Worm (Caenorhabditis elegans) whole organism, L4 larva: ENCODE measurements around the gene F19G12.1.
A peak's percentile ranks its signal among the peaks of the same experiment; 100 is the strongest.

ENCODE experiments used
- F10B5.3 ChIP-seq: sonication (generic microtip); optimal IDR thresholded peaks from 2 replicates; lab custom pipeline; 2016; ENCODE audit warnings: mild to moderate bottlenecking, missing genetic modification characterization, missing compliant biosample characterization
- T20F7.1 ChIP-seq: fragments of 200-800 bp; sonication (Bioruptor generic); optimal IDR thresholded peaks from 2 replicates; lab custom pipeline; 2018; ENCODE audit warnings: mild to moderate bottlenecking, missing genetic modification characterization, missing compliant biosample characterization
- Y75B8A.6 ChIP-seq: fragments of 200-800 bp; sonication (Bioruptor generic); IDR thresholded peaks from 2 replicates; pipeline ENCODE4 v1.3.6; 2022; ENCODE audit warnings: missing genetic modification reagents, missing genetic modification characterization, missing compliant biosample characterization
- ZK337.2 ChIP-seq: fragments of 200-800 bp; sonication (Bioruptor generic); IDR thresholded peaks from 2 replicates; pipeline ENCODE4 v1.3.6; 2022; ENCODE audit warnings: missing genetic modification reagents, missing genetic modification characterization, missing compliant biosample characterization
- aha-1 ChIP-seq: fragments of 150-350 bp; peaks from one replicate; lab custom pipeline; 2014; ENCODE audit warnings: missing biosample characterization, missing genetic modification characterization
- arid-1 ChIP-seq: fragments of 200-800 bp; sonication (Bioruptor generic); conservative IDR thresholded peaks from 2 replicates; pipeline ENCODE4 v1.3.6; 2022; ENCODE audit warnings: missing genetic modification reagents, missing genetic modification characterization, missing compliant biosample characterization
- cey-2 ChIP-seq: sonication (generic microtip); optimal IDR thresholded peaks from 3 replicates; lab custom pipeline; 2017; ENCODE audit warnings: missing genetic modification characterization, mild to moderate bottlenecking, missing compliant biosample characterization, antibody characterized with exemption, borderline replicate concordance; ENCODE audit not compliant: insufficient read depth
- daf-16 ChIP-seq, 3 experiments: sonication (generic microtip); optimal IDR thresholded peaks; 2 replicates each; lab custom pipeline; 2016 to 2017; ENCODE audit warnings: missing genetic modification characterization in 3 of 3, missing genetic modification reagents in 3 of 3, mild to moderate bottlenecking in 2 of 3, missing compliant biosample characterization in 2 of 3, missing biosample characterization in 1 of 3, moderate library complexity in 1 of 3
- dmd-6 ChIP-seq: fragments of 200-800 bp; sonication (Bioruptor generic); IDR thresholded peaks from 2 replicates; pipeline ENCODE4 v1.3.6; 2022; ENCODE audit warnings: missing genetic modification reagents, missing genetic modification characterization, missing compliant biosample characterization
- hlh-11 ChIP-seq: fragments of 200-800 bp; sonication (Bioruptor generic); optimal IDR thresholded peaks from 2 replicates; lab custom pipeline; 2018; ENCODE audit warnings: mild to moderate bottlenecking, missing genetic modification characterization, missing compliant biosample characterization
- hlh-30 ChIP-seq: sonication (generic microtip); optimal IDR thresholded peaks from 2 replicates; lab custom pipeline; 2017; ENCODE audit warnings: antibody characterized with exemption, mild to moderate bottlenecking, missing genetic modification characterization, missing compliant biosample characterization; ENCODE audit not compliant: insufficient read depth
- mdl-1 ChIP-seq, 2 experiments: fragments of 150-350 bp in 1 of 2; sonication (generic microtip) in 1 of 2; optimal IDR thresholded peaks; 2 replicates each; lab custom pipeline; 2014 to 2017; ENCODE audit warnings: missing biosample characterization in 2 of 2, missing genetic modification characterization in 2 of 2
- mep-1 ChIP-seq: fragments of 150-350 bp; sonication (generic microtip); optimal IDR thresholded peaks from 3 replicates; lab custom pipeline; 2014; ENCODE audit warnings: missing biosample characterization, missing genetic modification characterization
- mxl-2 ChIP-seq: fragments of 200-800 bp; sonication (Bioruptor generic); conservative IDR thresholded peaks from 2 replicates; pipeline ENCODE4 v1.3.6; 2022; ENCODE audit warnings: missing genetic modification reagents, missing genetic modification characterization, missing compliant biosample characterization
- nhr-48 ChIP-seq: sonication (generic microtip); optimal IDR thresholded peaks from 2 replicates; lab custom pipeline; 2016; ENCODE audit warnings: mild to moderate bottlenecking, missing genetic modification characterization, missing compliant biosample characterization
- rbr-2 ChIP-seq: sonication (generic microtip); optimal IDR thresholded peaks from 2 replicates; lab custom pipeline; 2016; ENCODE audit warnings: missing genotype, missing genetic modification characterization, missing compliant biosample characterization
- tra-1 ChIP-seq: fragments of 200-800 bp; sonication (Bioruptor generic); IDR thresholded peaks from 2 replicates; pipeline ENCODE4 v1.3.6; 2022; ENCODE audit warnings: missing genetic modification reagents, missing genetic modification characterization, missing compliant biosample characterization
- unc-130 ChIP-seq: sonication (generic microtip); optimal IDR thresholded peaks from 2 replicates; lab custom pipeline; 2016; ENCODE audit warnings: missing genetic modification reagents, missing genetic modification characterization, missing compliant biosample characterization
- unc-62 ChIP-seq, 3 experiments: fragments of 150-350 bp in 1 of 3; sonication (generic microtip); optimal IDR thresholded peaks in 2 of 3; peaks in 1 of 3; 1 replicate in 1 of 3; 2 replicates in 2 of 3; lab custom pipeline; 2014 to 2017; ENCODE audit warnings: missing biosample characterization in 3 of 3, missing genetic modification characterization in 3 of 3, missing genetic modification reagents in 3 of 3, missing genotype in 1 of 3
- zag-1 ChIP-seq: fragments of 150-350 bp; optimal IDR thresholded peaks from 2 replicates; lab custom pipeline; 2014; ENCODE audit warnings: missing biosample characterization, missing genetic modification characterization
- zip-11 ChIP-seq: fragments of 200-800 bp; sonication (Bioruptor generic); IDR thresholded peaks from 2 replicates; pipeline ENCODE4 v1.3.6; 2022; ENCODE audit warnings: missing genetic modification characterization, missing compliant biosample characterization

F19G12.1 gene

ce11 chrX:1477932-1478331 is 47.1 kb downstream of the F19G12.1 start (continued):
- peak; percentile 92 for TF ChIP-seq tra-1 (GFP tag; lab: Robert Waterston, UW)

- TF ChIP-seq nhr-48 (tag; lab: Kevin White, UChicago) (no peak), hlh-30 (tag; lab: Kevin White, UChicago) (peak; percentile 17)
- TF ChIP-seq, all 104 proteins: peak for 1
These were observed 47.8 kb downstream of the F19G12.1 start for ce11 chrX:1478569-1478968.

- TF ChIP-seq rbr-2: peak; percentile 33
- no peak for TF ChIP-seq unc-130 (GFP tag; lab: Kevin White, UChicago)
- TF ChIP-seq daf-16 (GFP tag; optimal IDR thresholded peaks at IDR 0.05; lab: Kevin White, UChicago): no peak
- peak; percentile 67 for TF ChIP-seq daf-16 (tag; optimal IDR thresholded peaks at IDR 0.05; lab: Kevin White, UChicago)
- TF ChIP-seq aha-1 (tag; lab: Kevin White, UChicago): peak; percentile 83
- peak in 1 of 2 experiments; percentile 58 for TF ChIP-seq unc-62 (GFP tag; optimal IDR thresholded peaks at IDR 0.05 in 1 of 2; lab: Kevin White, UChicago)
- TF ChIP-seq unc-62 (tag; optimal IDR thresholded peaks at IDR 0.05; lab: Kevin White, UChicago): no peak
- no peak for TF ChIP-seq Y75B8A.6 (GFP tag; lab: Robert Waterston, UW)
- TF ChIP-seq mdl-1 (tag; optimal IDR thresholded peaks at IDR 0.05; lab: Kevin White, UChicago): peak in 1 of 2 experiments; percentile 55
These were observed 48.4 kb downstream of the F19G12.1 start, which contains the start of gene acly-1 for ce11 chrX:1479190-1479589. acly-1 (plus strand) TSS chrX:1479542.

- no peak for TF ChIP-seq zip-11
- no peak for TF ChIP-seq daf-16 (GFP tag; optimal IDR thresholded peaks at IDR 0.05; lab: Kevin White, UChicago)
- peak; percentile 40 for TF ChIP-seq daf-16 (tag; optimal IDR thresholded peaks at IDR 0.05; lab: Kevin White, UChicago)
- peak; percentile 36 for TF ChIP-seq aha-1 (tag; lab: Kevin White, UChicago)
- peak; percentile 45; the same call in 1 of the 2 replicates for TF ChIP-seq dmd-6
- no peak for TF ChIP-seq cey-2 (tag; lab: Kevin White, UChicago)
- TF ChIP-seq hlh-30 (tag; lab: Kevin White, UChicago): peak; percentile 71
- TF ChIP-seq T20F7.1 (GFP tag; lab: Kevin White, UChicago): no peak
- peak; percentile 97 for TF ChIP-seq mxl-2 (GFP tag; lab: Robert Waterston, UW)
- TF ChIP-seq ZK337.2 (GFP tag; lab: Robert Waterston, UW): no peak
- TF ChIP-seq hlh-11 (tag; lab: Kevin White, UChicago): peak; percentile 25
- peak in 1 of 2 experiments; percentile 70 for TF ChIP-seq unc-62 (GFP tag; optimal IDR thresholded peaks at IDR 0.05 in 1 of 2; lab: Kevin White, UChicago)
- TF ChIP-seq unc-62 (tag; optimal IDR thresholded peaks at IDR 0.05; lab: Kevin White, UChicago): no peak
These were observed 48.8 kb downstream of the F19G12.1 start for ce11 chrX:1479637-1480036.

ce11 chrX:1480564-1480963 is 49.8 kb downstream of the F19G12.1 start:
- no peak for TF ChIP-seq zag-1 (tag; lab: Kevin White, UChicago)
- TF ChIP-seq F10B5.3: no peak
- no peak for TF ChIP-seq arid-1
- TF ChIP-seq mep-1 (tag; lab: Kevin White, UChicago): no peak
